Fruit fly (Drosophila melanogaster) whole organism, embryonic: ENCODE data around the gene DIP2.

Source experiments
- Asciz ChIP-seq: fragments of 200-800 bp; sonication (Bioruptor generic); optimal IDR thresholded peaks from 2 replicates; lab custom pipeline; 2017; ENCODE audit warnings: missing biosample characterization, mild to moderate bottlenecking, missing genetic modification characterization, missing genetic modification reagents
- BEAF-32 ChIP-seq: fragments of 200-800 bp; sonication (Bioruptor generic); optimal IDR thresholded peaks from 3 replicates; lab custom pipeline; 2017; ENCODE audit warnings: missing biosample characterization, missing genetic modification characterization, mild to moderate bottlenecking, moderate library complexity, missing genetic modification reagents
- CG10267 ChIP-seq: fragments of 200-800 bp; sonication (Bioruptor generic); optimal IDR thresholded peaks from 2 replicates; lab custom pipeline; 2018; ENCODE audit warnings: missing biosample characterization, mild to moderate bottlenecking, missing genetic modification characterization, moderate library complexity
- CG10274 ChIP-seq: fragments of 200-800 bp; sonication (Bioruptor generic); optimal IDR thresholded peaks from 3 replicates; lab custom pipeline; 2017; ENCODE audit warnings: missing biosample characterization, mild to moderate bottlenecking, missing genetic modification characterization
- CG10321 ChIP-seq: fragments of 200-800 bp; sonication (Bioruptor generic); IDR thresholded peaks from 2 replicates; pipeline ENCODE4 v1.3.6; 2022; ENCODE audit warnings: missing biosample characterization, missing genetic modification characterization
- CG13123 ChIP-seq: fragments of 200-800 bp; sonication (Bioruptor generic); optimal IDR thresholded peaks from 2 replicates; lab custom pipeline; 2016; ENCODE audit warnings: missing biosample characterization, missing genetic modification characterization
- CG14710 ChIP-seq: fragments of 200-800 bp; sonication (Bioruptor generic); optimal IDR thresholded peaks from 3 replicates; lab custom pipeline; 2019; ENCODE audit warnings: missing biosample characterization, mild to moderate bottlenecking, missing genetic modification characterization, moderate library complexity
- CG15011 ChIP-seq: fragments of 200-800 bp; sonication (Bioruptor generic); optimal IDR thresholded peaks from 3 replicates; lab custom pipeline; 2018; ENCODE audit warnings: missing biosample characterization, mild to moderate bottlenecking, missing genetic modification characterization
- CG1529 ChIP-seq: fragments of 200-800 bp; sonication (Bioruptor generic); optimal IDR thresholded peaks from 3 replicates; lab custom pipeline; 2018; ENCODE audit warnings: missing biosample characterization, missing genetic modification characterization
- CG15696 ChIP-seq: fragments of 200-800 bp; sonication (Bioruptor generic); optimal IDR thresholded peaks from 2 replicates; lab custom pipeline; 2019; ENCODE audit warnings: missing biosample characterization, mild to moderate bottlenecking, missing genetic modification characterization, moderate library complexity
- CG1603 ChIP-seq: fragments of 200-800 bp; sonication (Bioruptor generic); optimal IDR thresholded peaks from 2 replicates; lab custom pipeline; 2019; ENCODE audit warnings: missing biosample characterization, mild to moderate bottlenecking, missing genetic modification characterization, moderate library complexity
- CG16815 ChIP-seq: fragments of 200-800 bp; sonication (Bioruptor generic); optimal IDR thresholded peaks from 3 replicates; lab custom pipeline; 2017; ENCODE audit warnings: missing biosample characterization, mild to moderate bottlenecking, missing genetic modification characterization
- CG16863 ChIP-seq: fragments of 200-800 bp; sonication (Bioruptor generic); optimal IDR thresholded peaks from 3 replicates; lab custom pipeline; 2016; ENCODE audit warnings: missing biosample characterization, missing genetic modification characterization
- CG17359 ChIP-seq: fragments of 200-800 bp; sonication (Bioruptor generic); optimal IDR thresholded peaks from 3 replicates; lab custom pipeline; 2018; ENCODE audit warnings: missing biosample characterization, mild to moderate bottlenecking, missing genetic modification characterization, moderate library complexity
- CG17361 ChIP-seq: fragments of 200-800 bp; sonication (Bioruptor generic); IDR thresholded peaks from 3 replicates; pipeline ENCODE4 v1.3.6; 2022; ENCODE audit warnings: missing biosample characterization, missing genetic modification characterization
- CG18476 ChIP-seq: fragments of 200-800 bp; sonication (Bioruptor generic); optimal IDR thresholded peaks from 2 replicates; lab custom pipeline; 2016; ENCODE audit warnings: missing biosample characterization, mild to moderate bottlenecking, missing genetic modification characterization
- CG18764 ChIP-seq: fragments of 200-800 bp; sonication (Bioruptor generic); optimal IDR thresholded peaks from 3 replicates; lab custom pipeline; 2016; ENCODE audit warnings: missing biosample characterization, missing genetic modification characterization
- CG2116 ChIP-seq: fragments of 200-800 bp; sonication (Bioruptor generic); optimal IDR thresholded peaks from 3 replicates; lab custom pipeline; 2018; ENCODE audit warnings: missing biosample characterization, mild to moderate bottlenecking, missing genetic modification characterization
- CG2199 ChIP-seq: fragments of 200-800 bp; sonication (Bioruptor generic); IDR thresholded peaks from 3 replicates; pipeline ENCODE4 v1.3.6; 2022; ENCODE audit warnings: missing biosample characterization, missing genetic modification characterization
- CG32532 ChIP-seq: fragments of 200-800 bp; sonication (Bioruptor generic); IDR thresholded peaks from 2 replicates; pipeline ENCODE4 v1.3.6; 2022; ENCODE audit warnings: missing biosample characterization, missing genetic modification characterization
- CG4404 ChIP-seq: fragments of 200-800 bp; sonication (Bioruptor generic); IDR thresholded peaks from 2 replicates; pipeline ENCODE4 v1.3.6; 2022; ENCODE audit warnings: missing biosample characterization, missing genetic modification characterization
- CG4424 ChIP-seq: fragments of 200-800 bp; sonication (Bioruptor generic); optimal IDR thresholded peaks from 3 replicates; lab custom pipeline; 2016; ENCODE audit warnings: missing biosample characterization, missing genetic modification characterization
- CG4820 ChIP-seq: fragments of 200-800 bp; sonication (Bioruptor generic); optimal IDR thresholded peaks from 3 replicates; lab custom pipeline; 2016; ENCODE audit warnings: missing biosample characterization, missing genetic modification characterization
- CG7271 ChIP-seq: fragments of 200-800 bp; sonication (Bioruptor generic); optimal IDR thresholded peaks from 2 replicates; lab custom pipeline; 2018; ENCODE audit warnings: missing biosample characterization, mild to moderate bottlenecking, missing genetic modification characterization, moderate library complexity
- CG7786 ChIP-seq: fragments of 200-800 bp; sonication (Bioruptor generic); optimal IDR thresholded peaks from 2 replicates; lab custom pipeline; 2016; ENCODE audit warnings: missing biosample characterization, missing genetic modification characterization
- CG9215 ChIP-seq: fragments of 200-800 bp; sonication (Bioruptor generic); IDR thresholded peaks from 2 replicates; pipeline ENCODE4 v1.3.6; 2022; ENCODE audit warnings: missing biosample characterization, missing genetic modification characterization
- CHES-1-like ChIP-seq: fragments of 200-800 bp; sonication (Bioruptor generic); optimal IDR thresholded peaks from 2 replicates; lab custom pipeline; 2016; ENCODE audit warnings: missing biosample characterization, missing genetic modification characterization
- D19B ChIP-seq: fragments of 200-800 bp; sonication (Bioruptor generic); optimal IDR thresholded peaks from 2 replicates; lab custom pipeline; 2017; ENCODE audit warnings: missing biosample characterization, mild to moderate bottlenecking, missing genetic modification characterization
- Dbx ChIP-seq: fragments of 200-800 bp; sonication (Bioruptor generic); IDR thresholded peaks from 3 replicates; pipeline ENCODE4 v1.3.6; 2022; ENCODE audit warnings: missing biosample characterization, missing genetic modification characterization
- Doc3 ChIP-seq: fragments of 200-800 bp; sonication (Bioruptor generic); IDR thresholded peaks from 3 replicates; pipeline ENCODE4 v1.3.6; 2022; ENCODE audit warnings: missing biosample characterization, missing genetic modification characterization; ENCODE audit not compliant: partially characterized antibody
- Optix ChIP-seq: fragments of 200-800 bp; sonication (Bioruptor generic); IDR thresholded peaks from 3 replicates; pipeline ENCODE4 v1.3.6; 2022; ENCODE audit warnings: missing biosample characterization, missing genetic modification characterization
- Sox102F ChIP-seq: fragments of 200-800 bp; sonication (Bioruptor generic); optimal IDR thresholded peaks from 2 replicates; lab custom pipeline; 2018; ENCODE audit warnings: missing biosample characterization, mild to moderate bottlenecking, missing genetic modification characterization, moderate library complexity
- Trl ChIP-seq, 3 experiments: fragments of >200 bp in 2 of 3; fragments of 200-800 bp in 1 of 3; sonication (Bioruptor generic) in 1 of 3; optimal IDR thresholded peaks; 2 replicates in 1 of 3; 3 replicates in 2 of 3; lab custom pipeline; 2016 to 2017; ENCODE audit warnings: missing biosample characterization in 1 of 3, missing genetic modification characterization in 1 of 3
- Xrp1 ChIP-seq: fragments of 200-800 bp; sonication (Bioruptor generic); IDR thresholded peaks from 2 replicates; pipeline ENCODE4 v1.3.6; 2022; ENCODE audit warnings: missing biosample characterization, missing genetic modification characterization
- YL-1 ChIP-seq: fragments of 200-800 bp; sonication (Bioruptor generic); optimal IDR thresholded peaks from 3 replicates; lab custom pipeline; 2017; ENCODE audit warnings: missing biosample characterization, mild to moderate bottlenecking, missing genetic modification characterization
- chif ChIP-seq, 2 experiments: fragments of 200-800 bp; sonication (Bioruptor generic); optimal IDR thresholded peaks; 3 replicates each; lab custom pipeline; 2016; ENCODE audit warnings: missing biosample characterization in 2 of 2, missing genetic modification characterization in 2 of 2
- chm ChIP-seq: fragments of 200-800 bp; sonication (Bioruptor generic); IDR thresholded peaks from 2 replicates; pipeline ENCODE4 v1.3.6; 2022; ENCODE audit warnings: missing biosample characterization, missing genetic modification characterization
- dan ChIP-seq: fragments of 200-800 bp; sonication (Bioruptor generic); IDR thresholded peaks from 2 replicates; pipeline ENCODE4 v1.3.6; 2022; ENCODE audit warnings: missing biosample characterization, missing genetic modification characterization
- her ChIP-seq: fragments of 200-800 bp; sonication (Bioruptor generic); optimal IDR thresholded peaks from 2 replicates; lab custom pipeline; 2016; ENCODE audit warnings: missing biosample characterization, missing genetic modification characterization
- ind ChIP-seq: fragments of 200-800 bp; sonication (Bioruptor generic); optimal IDR thresholded peaks from 3 replicates; lab custom pipeline; 2016; ENCODE audit warnings: missing biosample characterization, missing genetic modification characterization
- nerfin-2 ChIP-seq: fragments of 200-800 bp; sonication (Bioruptor generic); IDR thresholded peaks from 2 replicates; pipeline ENCODE4 v1.3.6; 2022; ENCODE audit warnings: missing biosample characterization, missing genetic modification characterization; ENCODE audit not compliant: partially characterized antibody
- pan ChIP-seq, 4 experiments: fragments of >200 bp in 3 of 4; fragments of 200-800 bp in 1 of 4; sonication (Bioruptor generic) in 1 of 4; optimal IDR thresholded peaks in 3 of 4; IDR thresholded peaks in 1 of 4; 2 replicates each; pipeline versions ENCODE4 v1.3.6 to Lab custom; 2017 to 2022; ENCODE audit warnings: missing biosample characterization in 2 of 4, missing genetic modification characterization in 2 of 4, mixed read lengths in 1 of 4
- phol ChIP-seq: fragments of 200-800 bp; sonication (Bioruptor generic); optimal IDR thresholded peaks from 3 replicates; lab custom pipeline; 2018; ENCODE audit warnings: missing biosample characterization, mild to moderate bottlenecking, missing genetic modification characterization, moderate library complexity
- prd ChIP-seq, 3 experiments: fragments of >200 bp in 2 of 3; fragments of 200-800 bp in 1 of 3; sonication (Bioruptor generic) in 1 of 3; optimal IDR thresholded peaks in 2 of 3; IDR thresholded peaks in 1 of 3; 2 replicates in 2 of 3; 3 replicates in 1 of 3; pipeline versions ENCODE4 v1.3.6 to Lab custom; 2017 to 2022; ENCODE audit warnings: missing biosample characterization in 1 of 3, missing genetic modification characterization in 1 of 3
- pum ChIP-seq: fragments of 200-800 bp; sonication (Bioruptor generic); optimal IDR thresholded peaks from 2 replicates; lab custom pipeline; 2016; ENCODE audit warnings: missing biosample characterization, missing genetic modification characterization
- ro ChIP-seq: fragments of 200-800 bp; sonication (Bioruptor generic); IDR thresholded peaks from 2 replicates; pipeline ENCODE4 v1.3.6; 2022; ENCODE audit warnings: missing biosample characterization, missing genetic modification characterization
- sisA ChIP-seq: fragments of 200-800 bp; sonication (Bioruptor generic); IDR thresholded peaks from 2 replicates; pipeline ENCODE4 v1.3.6; 2022; ENCODE audit warnings: missing biosample characterization, missing genetic modification characterization
- tin ChIP-seq: fragments of 200-800 bp; sonication (Bioruptor generic); optimal IDR thresholded peaks from 3 replicates; lab custom pipeline; 2016; ENCODE audit warnings: missing biosample characterization, missing genetic modification characterization
- trem ChIP-seq: fragments of 200-800 bp; optimal IDR thresholded peaks from 3 replicates; lab custom pipeline; 2019; ENCODE audit warnings: missing biosample characterization, mild to moderate bottlenecking, missing genetic modification characterization, moderate library complexity

Gene DIP2

DNA sequence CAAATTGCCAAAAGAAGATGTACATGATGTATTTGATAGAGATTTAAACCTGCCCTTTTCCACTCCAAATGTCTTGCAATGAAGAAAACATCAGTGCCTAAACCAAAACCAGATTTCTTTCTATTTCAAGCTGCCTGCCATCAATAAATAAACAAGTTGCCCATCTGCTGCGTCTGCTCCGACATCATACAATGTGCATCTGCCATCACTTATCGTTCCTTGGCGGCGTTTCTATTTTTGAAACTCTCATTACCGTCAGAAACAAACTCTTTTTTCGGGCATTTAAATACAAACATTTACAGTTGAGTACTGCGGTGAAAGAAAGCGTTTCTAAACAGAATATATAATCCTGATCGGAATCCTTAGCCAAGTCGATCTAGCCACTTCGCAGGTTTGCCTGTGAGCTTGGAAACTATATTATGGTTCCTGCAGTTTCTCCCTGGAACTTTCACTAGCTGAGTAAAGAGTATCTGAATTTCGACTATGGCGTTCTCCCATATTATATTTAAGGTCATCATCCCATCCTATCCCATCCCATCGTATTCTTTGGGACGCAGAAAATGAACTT is 37.2 kb upstream of the DIP2 start (continued):
- TF ChIP-seq CG10274 (GFP tag; lab: Kevin White, UChicago) (peak; percentile 49), CG4820 (GFP tag; lab: Kevin White, UChicago) (peak; percentile 27), Asciz (peak; percentile 18), YL-1 (GFP tag; lab: Kevin White, UChicago) (no peak), phol (tag; lab: Kevin White, UChicago) (peak; percentile 62), Xrp1 (GFP tag; lab: Robert Waterston, UW) (peak; percentile 49; the same call in 1 of the 2 replicates), Sox102F (GFP tag; lab: Kevin White, UChicago) (no peak), ro (GFP tag; lab: Robert Waterston, UW) (no peak), CG1603 (tag; lab: Kevin White, UChicago) (peak; percentile 49), CG18476 (GFP tag; lab: Kevin White, UChicago) (no peak), dan (no peak), CG10267 (tag; lab: Kevin White, UChicago) (peak; percentile 39), prd (optimal IDR thresholded peaks at IDR 0.05; lab: Kevin White, UChicago) (no peak), prd (GFP tag; IDR thresholded peaks at IDR 0.05; lab: Robert Waterston, UW) (0 out of 3 replicates have a peak, but pooled peaks have one; percentile 20), BEAF-32 (GFP tag; lab: Kevin White, UChicago) (no peak), CG15696 (peak; percentile 56), Doc3 (GFP tag; lab: Robert Waterston, UW) (no peak), CG7271 (tag; lab: Kevin White, UChicago) (no peak), CG14710 (tag; lab: Kevin White, UChicago) (peak; percentile 70), her (no peak), CHES-1-like (GFP tag; lab: Kevin White, UChicago) (peak; percentile 8), CG4404 (GFP tag; lab: Robert Waterston, UW) (no peak), CG7786 (GFP tag; lab: Kevin White, UChicago) (no peak), nerfin-2 (GFP tag; lab: Robert Waterston, UW) (no peak), CG9215 (GFP tag; lab: Robert Waterston, UW) (no peak), CG17361 (peak; percentile 64), CG10321 (GFP tag; lab: Robert Waterston, UW) (no peak), CG16863 (GFP tag; lab: Kevin White, UChicago) (peak; percentile 31), CG16815 (no peak), Trl (optimal IDR thresholded peaks at IDR 0.05; lab: Kevin White, UChicago) (no peak), Trl (GFP tag; optimal IDR thresholded peaks at IDR 0.05; lab: Kevin White, UChicago) (no peak), CG1529 (GFP tag; lab: Kevin White, UChicago) (peak; percentile 16), chif (GFP tag; optimal IDR thresholded peaks at IDR 0.05; lab: Kevin White, UChicago) (peak; percentile 32 to 54), CG2116 (GFP tag; lab: Kevin White, UChicago) (no peak), CG18764 (GFP tag; lab: Kevin White, UChicago) (peak; percentile 3), trem (peak; percentile 36), chm (GFP tag; lab: Robert Waterston, UW) (peak; percentile 15; the same call in 1 of the 2 replicates), pum (GFP tag; lab: Kevin White, UChicago) (peak; percentile 8), Optix (GFP tag; lab: Robert Waterston, UW) (peak; percentile 31; the same call in 1 of the 3 replicates), CG32532 (GFP tag; lab: Robert Waterston, UW) (no peak), sisA (GFP tag; lab: Robert Waterston, UW) (no peak), CG2199 (GFP tag; lab: Robert Waterston, UW) (0 out of 3 replicates have a peak, but pooled peaks have one; percentile 14), CG13123 (GFP tag; lab: Kevin White, UChicago) (no peak), CG17359 (tag; lab: Kevin White, UChicago) (no peak), D19B (GFP tag; lab: Kevin White, UChicago) (no peak), Dbx (no peak), ind (GFP tag; lab: Kevin White, UChicago) (no peak), tin (GFP tag; lab: Kevin White, UChicago) (peak; percentile 42), CG15011 (GFP tag; lab: Kevin White, UChicago) (no peak), pan (optimal IDR thresholded peaks at IDR 0.05; lab: Kevin White, UChicago) (no peak), pan (GFP tag; optimal IDR thresholded peaks at IDR 0.05 in 1 of 2, IDR thresholded peaks at IDR 0.05 in 1 of 2) (no peak), CG4424 (GFP tag; lab: Kevin White, UChicago) (peak; percentile 50)
